Worm (Caenorhabditis elegans) whole organism, L4 larva: ENCODE measurements around the gene T16G12.12.

Experiments used
- ceh-82 ChIP-seq: sonication (generic microtip); optimal IDR thresholded peaks from 2 replicates; lab custom pipeline; 2017; ENCODE audit warnings: missing biosample characterization, missing genetic modification characterization
- ces-1 ChIP-seq: fragments of 150-350 bp; sonication (generic microtip); optimal IDR thresholded peaks from 4 replicates; lab custom pipeline; 2014; ENCODE audit warnings: missing biosample characterization, missing genetic modification reagents, missing genetic modification characterization
- dmd-6 ChIP-seq: fragments of 200-800 bp; sonication (Bioruptor generic); IDR thresholded peaks from 2 replicates; pipeline ENCODE4 v1.3.6; 2022; ENCODE audit warnings: missing genetic modification reagents, missing genetic modification characterization, missing compliant biosample characterization
- lin-39 ChIP-seq: fragments of 150-350 bp; optimal IDR thresholded peaks from 2 replicates; lab custom pipeline; 2014; ENCODE audit warnings: missing biosample characterization, missing genetic modification reagents, missing genetic modification characterization
- madf-5 ChIP-seq, 2 experiments: fragments of 200-800 bp; sonication (Bioruptor generic); IDR thresholded peaks; 2 replicates each; pipeline ENCODE4 v1.3.6; 2022; ENCODE audit warnings: missing compliant biosample characterization in 2 of 2, missing genetic modification characterization in 2 of 2
- pha-4 ChIP-seq, 2 experiments: fragments of 150-350 bp in 1 of 2; fragments of 200-800 bp in 1 of 2; sonication (Bioruptor generic) in 1 of 2; IDR thresholded peaks in 1 of 2; optimal IDR thresholded peaks in 1 of 2; 2 replicates each; pipeline versions ENCODE4 v1.3.6 to Lab custom; 2014 to 2022; ENCODE audit warnings: missing genetic modification characterization in 2 of 2, missing genetic modification reagents in 2 of 2, missing biosample characterization in 1 of 2, missing compliant biosample characterization in 1 of 2
- unc-39 ChIP-seq: sonication (generic microtip); optimal IDR thresholded peaks from 2 replicates; lab custom pipeline; 2017; ENCODE audit warnings: missing biosample characterization, missing genetic modification characterization

- TF ChIP-seq unc-39 (tag; lab: Kevin White, UChicago) (no peak), ceh-82 (tag; lab: Kevin White, UChicago) (no peak), ces-1 (GFP tag; lab: Kevin White, UChicago) (no peak), lin-39 (no peak), pha-4 (GFP tag; IDR thresholded peaks at IDR 0.05; lab: Robert Waterston, UW) (no peak), pha-4 (tag; optimal IDR thresholded peaks at IDR 0.05; lab: Kevin White, UChicago) (no peak), madf-5 (GFP tag; IDR thresholded peaks at IDR 0.05; lab: Robert Waterston, UW) (no peak), dmd-6 (no peak)
These were observed 41.3 kb upstream of the T16G12.12 start, which contains the start of gene C05B5.16 for ce11 chrIII:10012136-10012535.
